Worm (Caenorhabditis elegans): ENCODE data around the gene Y70G10A.4.

DNA sequence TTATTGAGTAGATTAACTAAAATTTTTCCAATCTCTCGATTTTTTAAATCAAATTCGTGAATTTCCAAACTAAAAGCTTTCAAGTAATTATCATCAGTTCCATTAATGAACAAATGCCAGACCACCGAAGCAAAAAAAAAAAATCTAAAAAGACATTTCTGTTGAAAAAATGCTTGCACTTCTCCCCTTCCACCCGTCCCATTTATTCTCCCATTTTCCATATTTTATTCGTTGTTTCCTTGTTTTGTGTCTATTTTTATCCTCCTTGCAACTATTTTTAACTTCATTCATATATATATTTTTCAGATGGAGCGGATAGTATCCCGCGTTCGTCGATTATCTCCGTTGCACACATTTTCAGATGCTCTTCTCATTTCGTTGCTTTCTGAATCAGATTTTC lies 33.0 kb upstream of the Y70G10A.4 start, which contains the start of gene epac-1:
- TF ChIP-seq cog-1 (tag; optimal IDR thresholded peaks at IDR 0.05) (no peak), ztf-23 (GFP tag; IDR thresholded peaks at IDR 0.05) (no peak), klf-2 (GFP tag; conservative IDR thresholded peaks at IDR 0.05) (no peak), ref-1 (GFP tag; conservative IDR thresholded peaks at IDR 0.05) (no peak), med-1 (GFP tag; optimal IDR thresholded peaks at IDR 0.05; ENCODE audit: insufficient read depth) (no peak)

All from whole organism, midembryonic.